Fruit fly (Drosophila melanogaster) whole organism: ENCODE results near the gene yellow-e3.

Experiments used
- CG8478 ChIP-seq: fragments of >200 bp; optimal IDR thresholded peaks from 2 replicates; lab custom pipeline; 2018; ENCODE audit warnings: inconsistent platforms
- Dll ChIP-seq: fragments of >200 bp; optimal IDR thresholded peaks from 2 replicates; lab custom pipeline; 2017
- EcR ChIP-seq, 2 experiments: fragments of >200 bp; optimal IDR thresholded peaks; 2 replicates each; lab custom pipeline; 2017; ENCODE audit warnings: missing biosample characterization in 2 of 2, missing genetic modification characterization in 2 of 2, missing genetic modification reagents in 2 of 2
- pan ChIP-seq: fragments of >200 bp; optimal IDR thresholded peaks from 2 replicates; lab custom pipeline; 2017
- psq ChIP-seq: fragments of >200 bp; optimal IDR thresholded peaks from 2 replicates; lab custom pipeline; 2017
- usp ChIP-seq: fragments of >200 bp; optimal IDR thresholded peaks from 2 replicates; lab custom pipeline; 2017; ENCODE audit warnings: missing biosample characterization, missing genetic modification characterization, mixed read lengths

The yellow-e3 gene

dm6 chr3R:13400902-13401721 is 3.6 kb downstream of the yellow-e3 start:
- TF ChIP-seq Dll = no peak
- no peak for TF ChIP-seq pan
- no peak for TF ChIP-seq psq (lab: Kevin White, UChicago)
- no peak for TF ChIP-seq usp (GFP tag; lab: Kevin White, UChicago)
- peak in 1 of 2 experiments; percentile 75 for TF ChIP-seq EcR (GFP tag; optimal IDR thresholded peaks at IDR 0.05; lab: Kevin White, UChicago)
- TF ChIP-seq CG8478 = no peak

dm6 chr3R:13397535-13397934 is 7.1 kb downstream of the yellow-e3 start, which contains the start of gene CG14377:
Gene CG14377 (plus strand): TSS chr3R:13397835.
- TF ChIP-seq usp (GFP tag; lab: Kevin White, UChicago) = no peak
- no peak for TF ChIP-seq CG8478
- no peak for TF ChIP-seq EcR (GFP tag; optimal IDR thresholded peaks at IDR 0.05; lab: Kevin White, UChicago)
- no peak for TF ChIP-seq psq (lab: Kevin White, UChicago)
- no peak for TF ChIP-seq Dll
- TF ChIP-seq pan = no peak

- no peak for TF ChIP-seq CG8478
- no peak for TF ChIP-seq pan
These were observed 7.6 kb downstream of the yellow-e3 start, which contains the start of gene CG14374 for dm6 chr3R:13397040-13397439. Gene CG14374 (minus strand): TSS chr3R:13397140.

- TF ChIP-seq usp (GFP tag; lab: Kevin White, UChicago) (no peak), Dll (no peak), pan (no peak), CG8478 (no peak), EcR (GFP tag; optimal IDR thresholded peaks at IDR 0.05; lab: Kevin White, UChicago) (no peak), psq (lab: Kevin White, UChicago) (no peak)
These were observed 9.5 kb downstream of the yellow-e3 start, which contains the start of gene CCHa2 for dm6 chr3R:13395133-13395532. Gene CCHa2 (minus strand): TSS chr3R:13395197.

dm6 chr3R:13393009-13393408 is 11.7 kb downstream of the yellow-e3 start:
- TF ChIP-seq usp (GFP tag; lab: Kevin White, UChicago) = no peak
- no peak for TF ChIP-seq CG8478
- no peak for TF ChIP-seq psq (lab: Kevin White, UChicago)
- no peak for TF ChIP-seq EcR (GFP tag; optimal IDR thresholded peaks at IDR 0.05; lab: Kevin White, UChicago)
- no peak for TF ChIP-seq Dll
- TF ChIP-seq pan = no peak

- no peak for TF ChIP-seq EcR (GFP tag; optimal IDR thresholded peaks at IDR 0.05; lab: Kevin White, UChicago)
- no peak for TF ChIP-seq pan
These were observed 14.2 kb downstream of the yellow-e3 start for dm6 chr3R:13390490-13390889.

- TF ChIP-seq pan = no peak
- TF ChIP-seq EcR (GFP tag; optimal IDR thresholded peaks at IDR 0.05; lab: Kevin White, UChicago) = no peak
- TF ChIP-seq usp (GFP tag; lab: Kevin White, UChicago) = no peak
- no peak for TF ChIP-seq CG8478
- no peak for TF ChIP-seq psq (lab: Kevin White, UChicago)
- TF ChIP-seq Dll = no peak
These were observed 16.4 kb downstream of the yellow-e3 start, which contains the start of gene CG9799 for dm6 chr3R:13388160-13388870. Gene CG9799 (minus strand): TSS chr3R:13388709.

dm6 chr3R:13385105-13385504 is 19.6 kb downstream of the yellow-e3 start:
- TF ChIP-seq usp (GFP tag; lab: Kevin White, UChicago) = no peak
- TF ChIP-seq EcR (GFP tag; optimal IDR thresholded peaks at IDR 0.05; lab: Kevin White, UChicago) = no peak
- no peak for TF ChIP-seq CG8478
- TF ChIP-seq Dll = no peak
- no peak for TF ChIP-seq pan
- no peak for TF ChIP-seq psq (lab: Kevin White, UChicago)

dm6 chr3R:13382656-13383142 is 22.0 kb downstream of the yellow-e3 start:
- TF ChIP-seq psq (lab: Kevin White, UChicago) (no peak), usp (GFP tag; lab: Kevin White, UChicago) (no peak), EcR (GFP tag; optimal IDR thresholded peaks at IDR 0.05; lab: Kevin White, UChicago) (no peak), CG8478 (no peak), pan (no peak), Dll (no peak)

dm6 chr3R:13381744-13382435 is 22.8 kb downstream of the yellow-e3 start, which contains the start of the genes mRpS21 and Droj2:
Gene mRpS21 (minus strand): TSS chr3R:13381809.
Gene Droj2 (plus strand): TSS chr3R:13382106.
- TF ChIP-seq CG8478 (no peak), EcR (GFP tag; optimal IDR thresholded peaks at IDR 0.05; lab: Kevin White, UChicago) (no peak), Dll (no peak), psq (lab: Kevin White, UChicago) (no peak), pan (no peak), usp (GFP tag; lab: Kevin White, UChicago) (no peak)

- TF ChIP-seq EcR (GFP tag; optimal IDR thresholded peaks at IDR 0.05; lab: Kevin White, UChicago) (no peak), usp (GFP tag; lab: Kevin White, UChicago) (no peak), psq (lab: Kevin White, UChicago) (no peak), CG8478 (no peak), pan (no peak), Dll (no peak)
These were observed 25.0 kb downstream of the yellow-e3 start, which contains the start of the genes CG9813 and CG8870 for dm6 chr3R:13379675-13380074. Gene CG9813 (minus strand): TSS chr3R:13379775. Gene CG8870 (plus strand): TSS chr3R:13379842.

dm6 chr3R:13374913-13375312 is 29.8 kb downstream of the yellow-e3 start:
- no peak for TF ChIP-seq CG8478
- no peak for TF ChIP-seq psq (lab: Kevin White, UChicago)
- no peak for TF ChIP-seq EcR (GFP tag; optimal IDR thresholded peaks at IDR 0.05; lab: Kevin White, UChicago)
- TF ChIP-seq Dll = no peak
- no peak for TF ChIP-seq pan
